Worm (Caenorhabditis elegans): ENCODE data around the gene zig-8.

ce11 chrIII:13118460-13118859 lies 1.2 kb upstream of the zig-8 start:
- TF ChIP-seq ces-1 (GFP tag; optimal IDR thresholded peaks at IDR 0.05) = no peak
- no peak for TF ChIP-seq tbx-8 (GFP tag; optimal IDR thresholded peaks at IDR 0.05)
- TF ChIP-seq nhr-28 (tag; optimal IDR thresholded peaks at IDR 0.05) = no peak
- no peak for TF ChIP-seq lin-13 (tag; optimal IDR thresholded peaks at IDR 0.05)
- no peak for TF ChIP-seq elt-3 (tag; optimal IDR thresholded peaks at IDR 0.05)
- no peak for TF ChIP-seq elt-1 (tag; optimal IDR thresholded peaks at IDR 0.05; ENCODE audit: borderline replicate concordance, insufficient read depth)
- TF ChIP-seq blmp-1 (tag; optimal IDR thresholded peaks at IDR 0.05) = no peak
- no peak for TF ChIP-seq mab-5 (tag; optimal IDR thresholded peaks at IDR 0.05)
- no peak for TF ChIP-seq snpc-4 (tag; optimal IDR thresholded peaks at IDR 0.05)
- TF ChIP-seq lsy-2 (tag; optimal IDR thresholded peaks at IDR 0.05) = no peak
- no peak for TF ChIP-seq ceh-83 (GFP tag; optimal IDR thresholded peaks at IDR 0.05)
- no peak for TF ChIP-seq drap-1 (GFP tag; optimal IDR thresholded peaks at IDR 0.05)

All from whole organism, mixed stage, embryonic.